Fruit fly (Drosophila melanogaster): Measurements from ENCODE around the gene squ.

The squ gene

dm6 chr2L:16729556-16729955, 49.7 kb downstream of the squ start, which contains the start of gene Tsen2:
Gene Tsen2 (plus strand): TSS chr2L:16729777.
- TF ChIP-seq usp (GFP tag; optimal IDR thresholded peaks at IDR 0.05) (no peak), CG9705 (GFP tag; optimal IDR thresholded peaks at IDR 0.05) (no peak), dmrt93B (GFP tag; optimal IDR thresholded peaks at IDR 0.05) (no peak), Jra (GFP tag; optimal IDR thresholded peaks at IDR 0.05) (no peak), CG32264 (GFP tag; optimal IDR thresholded peaks at IDR 0.05) (no peak), foxo (GFP tag; optimal IDR thresholded peaks at IDR 0.05) (no peak), br (GFP tag; optimal IDR thresholded peaks at IDR 0.05) (no peak), Sp1 (GFP tag; optimal IDR thresholded peaks at IDR 0.05) (no peak), OdsH (GFP tag; optimal IDR thresholded peaks at IDR 0.05) (no peak), lola (GFP tag; optimal IDR thresholded peaks at IDR 0.05) (no peak), pan (optimal IDR thresholded peaks at IDR 0.05) (no peak), rgr (GFP tag; optimal IDR thresholded peaks at IDR 0.05) (no peak), HLH106 (tag; optimal IDR thresholded peaks at IDR 0.05) (no peak), Vsx2 (GFP tag; optimal IDR thresholded peaks at IDR 0.05; ENCODE audit: partially characterized antibody) (no peak), N (GFP tag; optimal IDR thresholded peaks at IDR 0.05) (no peak), jim (GFP tag; optimal IDR thresholded peaks at IDR 0.05) (no peak), Myc (optimal IDR thresholded peaks at IDR 0.05) (no peak), sage (GFP tag; optimal IDR thresholded peaks at IDR 0.05) (no peak), Hnf4 (GFP tag; optimal IDR thresholded peaks at IDR 0.05) (no peak)

DNA sequence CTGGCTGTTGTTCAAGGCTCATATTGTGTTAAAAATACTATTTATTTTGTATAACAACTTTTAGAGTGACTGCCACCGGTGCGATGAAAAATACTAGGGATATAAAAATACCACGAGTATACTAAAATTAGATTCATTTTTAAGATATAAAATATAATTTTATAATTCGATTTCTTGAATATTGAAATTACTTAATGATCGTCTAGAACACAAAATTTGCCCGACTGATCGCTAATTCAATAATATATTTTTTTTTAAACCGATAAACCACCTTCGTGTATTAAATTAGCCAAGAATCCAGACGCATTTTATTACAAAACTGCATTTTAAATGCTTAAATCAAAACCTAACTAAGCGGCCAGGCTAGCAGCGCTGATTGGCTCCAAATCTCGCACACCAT, 51.1 kb downstream of the squ start, which contains the start of gene CG17996:
Gene CG17996 (minus strand): TSS at position 101 of the 400 bp plus-strand sequence.
- TF ChIP-seq N (GFP tag; optimal IDR thresholded peaks at IDR 0.05) (no peak), rgr (GFP tag; optimal IDR thresholded peaks at IDR 0.05) (no peak), brk (GFP tag; optimal IDR thresholded peaks at IDR 0.05) (no peak), Sp1 (GFP tag; optimal IDR thresholded peaks at IDR 0.05) (no peak), OdsH (GFP tag; optimal IDR thresholded peaks at IDR 0.05) (no peak), GATAd (GFP tag; optimal IDR thresholded peaks at IDR 0.05) (no peak), woc (GFP tag; optimal IDR thresholded peaks at IDR 0.05) (no peak), Hnf4 (GFP tag; optimal IDR thresholded peaks at IDR 0.05) (no peak), usp (GFP tag; optimal IDR thresholded peaks at IDR 0.05) (no peak), Dif (GFP tag; optimal IDR thresholded peaks at IDR 0.05; ENCODE audit: partially characterized antibody) (no peak), jim (GFP tag; optimal IDR thresholded peaks at IDR 0.05) (no peak), Hr83 (GFP tag; optimal IDR thresholded peaks at IDR 0.05; ENCODE audit: poor library complexity, severe bottlenecking) (no peak), Mio (GFP tag; optimal IDR thresholded peaks at IDR 0.05) (no peak), Abd-B (GFP tag; optimal IDR thresholded peaks at IDR 0.05) (no peak)

All from whole organism, wandering third instar larva.